Worm (Caenorhabditis elegans) whole organism, L4 larva: Measurements from ENCODE around the gene scl-6.

ENCODE experiments used
- dpl-1 ChIP-seq: fragments of 150-350 bp; optimal IDR thresholded peaks from 2 replicates; lab custom pipeline; 2014; ENCODE audit warnings: missing biosample characterization, missing genetic modification reagents, missing genetic modification characterization
- hlh-11 ChIP-seq: fragments of 200-800 bp; sonication (Bioruptor generic); optimal IDR thresholded peaks from 2 replicates; lab custom pipeline; 2018; ENCODE audit warnings: mild to moderate bottlenecking, missing genetic modification characterization, missing compliant biosample characterization
- mes-2 ChIP-seq: sonication (generic microtip); optimal IDR thresholded peaks from 2 replicates; lab custom pipeline; 2016; ENCODE audit warnings: missing genotype, mild to moderate bottlenecking, missing genetic modification characterization, missing compliant biosample characterization; ENCODE audit not compliant: poor library complexity, severe bottlenecking
- nhr-10 ChIP-seq: fragments of 150-350 bp; optimal IDR thresholded peaks from 2 replicates; lab custom pipeline; 2014; ENCODE audit warnings: missing biosample characterization, missing genetic modification characterization
- nhr-41 ChIP-seq: fragments of 200-800 bp; sonication (Bioruptor generic); IDR thresholded peaks from 2 replicates; pipeline ENCODE4 v1.3.6; 2022; ENCODE audit warnings: missing genetic modification reagents, missing genetic modification characterization, missing compliant biosample characterization
- unc-39 ChIP-seq: sonication (generic microtip); optimal IDR thresholded peaks from 2 replicates; lab custom pipeline; 2017; ENCODE audit warnings: missing biosample characterization, missing genetic modification characterization

- TF ChIP-seq hlh-11 (tag; lab: Kevin White, UChicago) (no peak), unc-39 (tag; lab: Kevin White, UChicago) (no peak), mes-2 (tag; lab: Kevin White, UChicago) (no peak), nhr-41 (GFP tag; lab: Robert Waterston, UW) (no peak), dpl-1 (GFP tag; lab: Kevin White, UChicago) (no peak), nhr-10 (tag; lab: Kevin White, UChicago) (no peak)
Observed at ce11 chrIV:13035302-13035701, 33.2 kb upstream of the scl-6 start.
